Fruit fly (Drosophila melanogaster): ENCODE results near the gene RpS27.
A peak's percentile ranks its signal among the peaks of the same experiment; 100 is the strongest.

DNA sequence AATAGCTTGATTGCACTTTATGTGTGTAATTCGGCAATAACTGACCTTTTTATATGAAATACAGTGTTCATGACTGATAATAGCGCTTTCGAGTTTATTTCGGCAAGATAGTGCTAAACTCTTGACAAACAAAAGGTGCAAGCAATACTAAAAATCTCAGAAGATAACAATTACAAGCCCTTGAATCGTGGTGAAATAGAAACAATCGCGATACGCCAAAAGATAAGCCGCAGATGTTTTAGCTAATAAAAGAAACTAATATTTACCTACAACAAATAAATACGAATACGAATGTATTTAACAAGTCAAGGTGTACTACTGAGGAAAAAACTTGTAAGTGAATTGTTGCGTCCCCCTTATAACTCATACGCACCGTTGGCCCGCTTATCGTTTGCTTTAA, 28.0 kb upstream of the RpS27 start:
- TF ChIP-seq cic (GFP tag; optimal IDR thresholded peaks at IDR 0.05) (peak; percentile 97), ovo (GFP tag; optimal IDR thresholded peaks at IDR 0.05) (peak; percentile 20), kay (GFP tag; ENCODE audit: borderline replicate concordance) (peak; percentile 94), CG11617 (GFP tag; optimal IDR thresholded peaks at IDR 0.05) (peak; percentile 62), CG5204 (GFP tag; optimal IDR thresholded peaks at IDR 0.05) (peak; percentile 34), Clk (GFP tag; optimal IDR thresholded peaks at IDR 0.05) (no peak), Hr96 (GFP tag; optimal IDR thresholded peaks at IDR 0.05) (no peak), pad (GFP tag; optimal IDR thresholded peaks at IDR 0.05) (peak; percentile 44), CG7101 (tag; optimal IDR thresholded peaks at IDR 0.05) (peak; percentile 65)
